Worm (Caenorhabditis elegans) whole organism, early embryonic: ENCODE measurements around the gene grd-4.
"Not testable (repeated sequence)": the region's sequence is repeated elsewhere in the genome, so short reads cannot be mapped to it uniquely, and the experiment has no call there.

Source experiments
- B0310.2 ChIP-seq: sonication (generic microtip); optimal IDR thresholded peaks from 2 replicates; lab custom pipeline; 2016; ENCODE audit warnings: mild to moderate bottlenecking, missing genetic modification characterization, missing compliant biosample characterization
- F13C5.2 ChIP-seq: sonication (generic microtip); optimal IDR thresholded peaks from 2 replicates; lab custom pipeline; 2017; ENCODE audit warnings: mild to moderate bottlenecking, missing genetic modification characterization, inconsistent platforms, missing compliant biosample characterization
- aly-1 ChIP-seq: sonication (generic microtip); optimal IDR thresholded peaks from 2 replicates; lab custom pipeline; 2016; ENCODE audit warnings: missing genetic modification characterization, missing compliant biosample characterization
- ama-1 ChIP-seq: fragments of 150-350 bp; optimal IDR thresholded peaks from 2 replicates; lab custom pipeline; 2014
- ceh-13 ChIP-seq: fragments of 200-800 bp; sonication (Bioruptor generic); optimal IDR thresholded peaks from 2 replicates; lab custom pipeline; 2018; ENCODE audit warnings: mild to moderate bottlenecking, missing genetic modification characterization, missing compliant biosample characterization
- ceh-36 ChIP-seq: sonication (generic microtip); optimal IDR thresholded peaks from 2 replicates; lab custom pipeline; 2016; ENCODE audit warnings: missing genetic modification characterization, inconsistent platforms, missing compliant biosample characterization
- ets-7 ChIP-seq: sonication (generic microtip); optimal IDR thresholded peaks from 2 replicates; lab custom pipeline; 2016; ENCODE audit warnings: missing genotype, missing genetic modification characterization, missing compliant biosample characterization
- flt-1 ChIP-seq: fragments of 200-800 bp; sonication (Bioruptor generic); IDR thresholded peaks from 2 replicates; pipeline ENCODE4 v1.3.6; 2022; ENCODE audit warnings: missing genetic modification characterization, missing compliant biosample characterization
- hmbx-1 ChIP-seq: sonication (generic microtip); optimal IDR thresholded peaks from 2 replicates; lab custom pipeline; 2016; ENCODE audit warnings: mild to moderate bottlenecking, missing genetic modification characterization, missing compliant biosample characterization
- hnd-1 ChIP-seq: sonication (generic microtip); optimal IDR thresholded peaks from 2 replicates; lab custom pipeline; 2016; ENCODE audit warnings: missing genetic modification characterization, missing compliant biosample characterization
- pes-1 ChIP-seq: fragments of 200-800 bp; sonication (Bioruptor generic); IDR thresholded peaks from 2 replicates; pipeline ENCODE4 v1.3.6; 2022; ENCODE audit warnings: missing genetic modification reagents, missing genetic modification characterization, missing compliant biosample characterization
- scrt-1 ChIP-seq: fragments of 200-800 bp; sonication (Bioruptor generic); IDR thresholded peaks from 2 replicates; pipeline ENCODE4 v1.3.6; 2022; ENCODE audit warnings: missing genetic modification characterization, missing compliant biosample characterization
- sea-1 ChIP-seq: fragments of 200-800 bp; sonication (Bioruptor generic); conservative IDR thresholded peaks from 2 replicates; pipeline ENCODE4 v1.3.6; 2022; ENCODE audit warnings: missing genetic modification characterization, missing compliant biosample characterization
- tbx-11 ChIP-seq: fragments of 200-800 bp; sonication (Bioruptor generic); IDR thresholded peaks from 2 replicates; pipeline ENCODE4 v1.3.6; 2022; ENCODE audit warnings: missing genetic modification characterization, missing compliant biosample characterization
- tbx-37 ChIP-seq: fragments of 200-800 bp; sonication (Bioruptor generic); conservative IDR thresholded peaks from 2 replicates; pipeline ENCODE4 v1.3.6; 2022; ENCODE audit warnings: missing genetic modification reagents, missing genetic modification characterization, missing compliant biosample characterization
- tra-4 ChIP-seq: sonication (generic microtip); optimal IDR thresholded peaks from 2 replicates; lab custom pipeline; 2017; ENCODE audit warnings: missing genetic modification characterization, missing compliant biosample characterization

grd-4 gene

DNA sequence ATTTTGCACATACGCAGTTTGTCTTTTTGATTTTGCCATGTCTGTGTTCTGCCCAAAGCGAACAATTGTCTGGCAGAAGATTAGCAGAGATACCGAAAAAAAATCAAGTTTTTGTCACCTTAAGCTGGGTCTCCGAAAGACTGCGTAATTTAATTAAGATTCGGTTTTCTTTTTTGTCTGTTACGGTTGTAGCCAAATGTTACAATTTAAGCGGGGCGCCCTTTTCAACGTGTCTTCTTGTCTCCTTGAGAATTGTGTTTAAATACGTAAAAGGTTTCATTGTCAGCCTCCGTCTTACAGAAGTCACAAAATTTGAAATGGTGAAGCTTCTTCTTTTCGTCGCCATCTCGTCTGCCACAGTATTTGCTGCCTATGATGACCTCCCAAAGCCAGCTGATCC, 1.3 kb upstream of the grd-4 start, which contains the start of gene grd-14:
TSS of gene grd-14 (plus strand) at position 301 of the 400 bp plus-strand sequence.
- TF ChIP-seq scrt-1 (GFP tag; lab: Robert Waterston, UW), result no peak
- no peak for TF ChIP-seq ets-7 (tag; lab: Kevin White, UChicago)
- TF ChIP-seq hmbx-1 (tag; lab: Kevin White, UChicago), result no peak
- no peak for TF ChIP-seq tra-4
- no peak for TF ChIP-seq hnd-1
- no peak for TF ChIP-seq ama-1
- no peak for TF ChIP-seq B0310.2 (tag; lab: Kevin White, UChicago)
- no peak for TF ChIP-seq ceh-36
- no peak for TF ChIP-seq pes-1 (GFP tag; lab: Robert Waterston, UW)

DNA sequence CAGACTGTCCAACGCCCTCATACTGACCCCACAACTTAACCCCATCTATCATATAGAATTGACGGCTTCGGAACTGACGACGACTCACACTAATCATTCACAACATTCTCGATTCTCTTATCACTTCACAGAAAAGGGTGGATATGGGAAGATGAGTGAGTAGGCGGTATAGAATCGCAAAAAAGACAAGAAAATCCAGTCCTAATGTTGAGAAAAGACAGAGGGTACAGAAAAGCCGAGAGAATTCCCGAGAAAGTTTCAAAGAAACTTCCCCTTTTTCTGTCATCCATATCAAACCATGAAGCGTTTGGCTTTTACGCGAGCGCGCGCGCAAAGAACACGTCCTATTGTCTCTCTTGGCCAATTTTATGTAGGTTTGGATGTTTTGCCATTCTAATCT, 3.2 kb downstream of the grd-4 start:
- TF ChIP-seq ceh-13 (GFP tag; lab: Kevin White, UChicago) (no peak), hmbx-1 (tag; lab: Kevin White, UChicago) (no peak), pes-1 (GFP tag; lab: Robert Waterston, UW) (no peak)

DNA sequence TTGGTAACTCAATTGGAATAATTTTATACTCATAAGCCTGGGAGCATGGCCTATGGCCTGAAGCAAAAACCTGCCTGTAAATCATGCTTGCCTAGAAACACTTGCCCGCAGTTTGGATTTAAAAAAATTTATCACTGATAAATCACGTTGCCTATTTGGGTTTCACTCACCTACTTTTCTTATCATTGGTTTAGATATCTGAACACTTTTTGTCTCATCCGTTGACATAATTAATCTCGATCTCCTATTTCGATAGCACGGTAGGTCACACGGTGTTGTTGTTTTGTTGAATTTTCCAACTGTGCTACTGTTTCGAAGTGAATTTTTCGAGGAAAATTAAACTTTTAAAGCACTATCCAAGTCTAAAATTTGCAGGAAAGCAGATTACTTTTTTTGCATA, 6.0 kb downstream of the grd-4 start:
- TF ChIP-seq ceh-13 (GFP tag; lab: Kevin White, UChicago) (no peak), B0310.2 (tag; lab: Kevin White, UChicago) (no peak), ets-7 (tag; lab: Kevin White, UChicago) (no peak), flt-1 (GFP tag; lab: Robert Waterston, UW) (no peak), sea-1 (GFP tag; lab: Robert Waterston, UW) (no peak), aly-1 (tag; lab: Kevin White, UChicago) (no peak), tbx-11 (GFP tag; lab: Robert Waterston, UW) (no peak), scrt-1 (GFP tag; lab: Robert Waterston, UW) (no peak), hmbx-1 (tag; lab: Kevin White, UChicago) (no peak), tra-4 (no peak), hnd-1 (no peak)

DNA sequence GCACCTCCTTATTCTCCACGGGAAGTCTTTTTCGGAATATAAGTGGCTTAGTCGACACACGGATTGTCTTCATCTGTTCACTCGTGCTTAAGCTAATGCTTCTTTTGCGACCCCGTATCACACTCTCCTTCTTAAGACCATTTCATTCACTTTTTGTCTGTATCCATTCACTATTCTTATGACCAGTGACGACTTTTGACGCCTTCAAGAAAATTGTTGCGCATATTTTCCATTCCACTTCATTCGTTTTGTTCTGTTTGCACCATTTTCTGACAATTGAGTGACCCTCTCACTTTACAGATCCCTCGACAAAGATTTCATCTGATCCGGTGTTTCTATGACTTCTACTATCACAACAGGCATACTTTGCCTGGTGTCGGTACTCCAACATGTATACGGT, 6.6 kb downstream of the grd-4 start, which contains the start of gene H03E18.1:
TSS of gene H03E18.1 (plus strand) at position 301 of the 400 bp plus-strand sequence.
- no peak for TF ChIP-seq ets-7 (tag; lab: Kevin White, UChicago)
- TF ChIP-seq ama-1, result no peak
- TF ChIP-seq pes-1 (GFP tag; lab: Robert Waterston, UW), result no peak
- no peak for TF ChIP-seq ceh-36
- no peak for TF ChIP-seq tbx-11 (GFP tag; lab: Robert Waterston, UW)
- no peak for TF ChIP-seq F13C5.2 (tag; lab: Kevin White, UChicago)

DNA sequence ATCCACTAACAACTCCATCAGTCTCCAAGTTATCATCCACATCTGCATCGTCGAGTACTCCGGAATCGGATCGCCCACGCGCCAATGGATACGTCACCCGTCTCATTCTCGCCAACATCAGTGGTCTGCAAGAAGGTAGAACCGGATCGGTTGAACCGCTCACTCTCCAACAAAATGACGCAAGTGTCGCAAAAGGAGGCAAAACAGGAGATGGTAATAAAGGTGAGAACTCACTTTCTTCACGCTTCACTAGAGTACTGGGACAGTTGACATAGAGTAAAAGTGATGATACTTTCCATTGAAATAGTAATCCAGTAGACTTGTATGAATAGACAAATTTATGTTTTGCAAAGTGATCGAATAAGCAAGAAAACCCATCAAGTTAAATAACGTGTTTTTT, 8.1 kb downstream of the grd-4 start:
- no peak for TF ChIP-seq flt-1 (GFP tag; lab: Robert Waterston, UW)
- no peak for TF ChIP-seq hnd-1

DNA sequence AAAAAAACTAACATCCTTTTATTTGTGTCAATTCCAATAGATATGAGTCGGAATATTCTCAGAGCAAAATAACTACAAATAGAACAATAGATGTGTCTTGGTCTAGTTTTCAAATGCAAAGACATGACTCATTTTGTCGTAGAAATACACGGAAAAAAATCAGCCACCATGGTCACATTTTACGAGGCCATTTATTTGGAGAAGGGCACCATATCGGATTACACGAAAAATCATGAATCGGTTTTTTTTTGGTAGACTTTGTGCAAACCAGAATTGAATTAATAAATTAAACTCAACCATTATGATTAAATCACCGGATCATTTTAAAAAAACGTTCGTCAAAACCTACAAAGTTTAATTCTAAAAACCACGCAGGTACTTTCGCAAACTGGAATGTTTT, 19.4 kb downstream of the grd-4 start, which contains the start of gene H03E18.2:
TSS of gene H03E18.2 (minus strand) at position 101 of the 400 bp plus-strand sequence.
- TF ChIP-seq tbx-37 (GFP tag; lab: Robert Waterston, UW), result no peak

DNA sequence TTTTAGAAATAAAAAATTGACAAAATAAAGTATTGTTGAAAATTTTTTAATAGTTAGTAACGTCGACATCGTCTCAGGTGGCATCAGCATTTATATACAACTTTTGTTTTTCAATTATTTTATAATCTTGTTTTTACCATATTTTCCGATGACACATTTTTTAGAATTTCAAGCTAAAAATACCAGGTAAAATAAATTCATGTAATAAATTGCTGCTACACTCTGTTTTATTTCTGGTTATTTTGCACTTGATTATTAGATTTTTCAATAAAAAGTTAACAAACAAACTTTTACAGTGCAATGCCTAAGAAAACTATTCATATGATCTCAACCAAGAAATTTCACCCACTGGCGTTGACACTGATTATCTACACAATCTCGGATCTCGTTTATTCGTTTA, 20.6 kb downstream of the grd-4 start, which contains the start of gene C03G5.14:
TSS of gene C03G5.14 (plus strand) at position 301 of the 400 bp plus-strand sequence.
- TF ChIP-seq B0310.2 (tag; lab: Kevin White, UChicago) (no peak), scrt-1 (GFP tag; lab: Robert Waterston, UW) (no peak), ets-7 (tag; lab: Kevin White, UChicago) (no peak), tbx-37 (GFP tag; lab: Robert Waterston, UW) (no peak), flt-1 (GFP tag; lab: Robert Waterston, UW) (no peak), tbx-11 (GFP tag; lab: Robert Waterston, UW) (no peak), hnd-1 (no peak), ama-1 (no peak), sea-1 (GFP tag; lab: Robert Waterston, UW) (no peak), tra-4 (no peak), pes-1 (GFP tag; lab: Robert Waterston, UW) (no peak), ceh-13 (GFP tag; lab: Kevin White, UChicago) (no peak), ceh-36 (no peak), hmbx-1 (tag; lab: Kevin White, UChicago) (no peak)

DNA sequence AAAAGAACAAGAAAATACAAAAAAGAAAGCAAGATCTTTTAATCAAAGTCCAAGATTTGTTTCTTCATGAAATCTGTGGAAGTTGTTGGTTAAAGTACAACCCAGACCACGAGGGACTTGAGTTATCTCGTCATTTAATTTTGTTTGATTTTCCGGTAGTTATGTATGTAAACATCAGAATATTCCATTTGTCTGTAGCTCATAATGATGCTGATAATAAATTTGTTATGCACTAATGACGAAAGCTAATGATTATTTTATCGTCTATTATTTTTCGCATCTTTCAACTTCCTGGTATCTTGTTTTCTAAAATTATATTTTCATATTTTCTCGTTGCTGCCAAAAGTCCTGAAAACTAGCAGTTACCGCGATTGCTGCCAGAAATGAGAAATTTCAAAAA, 22.0 kb downstream of the grd-4 start:
- no peak for TF ChIP-seq tbx-11 (GFP tag; lab: Robert Waterston, UW)
- no peak for TF ChIP-seq ets-7 (tag; lab: Kevin White, UChicago)
- TF ChIP-seq flt-1 (GFP tag; lab: Robert Waterston, UW), result no peak
- no peak for TF ChIP-seq pes-1 (GFP tag; lab: Robert Waterston, UW)

DNA sequence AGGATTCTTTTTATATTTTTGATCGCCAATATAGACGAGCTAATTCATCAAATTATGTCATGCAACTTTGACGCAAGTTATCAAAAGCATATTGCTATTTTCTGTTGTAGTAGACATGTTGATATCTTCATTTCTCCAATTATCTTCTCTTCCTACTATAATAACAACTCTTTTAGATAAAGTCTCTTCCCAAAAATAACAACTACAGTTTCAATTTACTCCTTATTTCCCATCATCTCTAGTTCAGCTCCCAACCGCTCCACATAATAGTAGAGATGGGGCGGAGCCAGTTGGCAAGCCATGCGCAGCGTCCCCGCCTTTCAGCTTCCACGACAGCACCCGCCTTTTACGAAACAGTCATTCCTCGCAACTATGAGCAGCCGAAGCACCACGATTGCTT, 26.9 kb downstream of the grd-4 start, which contains the start of gene flp-5:
TSS of gene flp-5 (plus strand) at position 301 of the 400 bp plus-strand sequence.
- TF ChIP-seq ama-1 (no peak), ceh-36 (no peak)

DNA sequence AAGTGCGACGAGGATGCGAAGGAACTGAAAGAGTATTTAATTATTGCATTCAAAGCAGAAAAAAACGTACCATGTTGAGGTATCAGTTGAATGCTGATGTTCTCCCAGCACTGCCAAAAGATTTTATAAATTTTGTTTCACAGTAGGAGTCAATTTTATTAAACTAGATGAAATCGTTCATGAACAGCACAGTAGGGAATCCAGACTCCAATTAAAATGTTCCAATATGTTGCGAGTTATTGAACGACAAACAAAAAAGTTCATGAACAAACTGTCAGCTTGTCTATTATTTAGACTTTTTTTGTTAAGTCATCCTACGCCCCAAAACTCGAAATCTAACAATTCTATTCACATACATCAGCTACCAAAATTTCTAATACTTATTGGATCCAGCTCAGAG, 34.0 kb downstream of the grd-4 start, which contains the start of gene nspc-1:
TSS of gene nspc-1 (minus strand) at position 101 of the 400 bp plus-strand sequence.
- not testable (repeated sequence) for TF ChIP-seq hnd-1; ama-1; pes-1 (GFP tag; lab: Robert Waterston, UW)
